Worm (Caenorhabditis elegans): ENCODE results near the gene nhr-222.

ce11 chrV:3541117-3541516 is 2.1 kb downstream of the nhr-222 start, which contains the start of gene srbc-67:
- TF ChIP-seq nhr-237 (tag; optimal IDR thresholded peaks at IDR 0.05) (no peak), nhr-76 (tag; optimal IDR thresholded peaks at IDR 0.05) (no peak), ces-1 (GFP tag; optimal IDR thresholded peaks at IDR 0.05) (no peak), elt-3 (tag; optimal IDR thresholded peaks at IDR 0.05) (no peak), nhr-28 (tag; optimal IDR thresholded peaks at IDR 0.05) (no peak), ztf-11 (tag; optimal IDR thresholded peaks at IDR 0.05) (no peak), mls-2 (tag; optimal IDR thresholded peaks at IDR 0.05) (no peak), ceh-43 (GFP tag; optimal IDR thresholded peaks at IDR 0.05) (no peak), unc-120 (tag; optimal IDR thresholded peaks at IDR 0.05; ENCODE audit: poor library complexity, severe bottlenecking) (no peak), snpc-4 (tag; optimal IDR thresholded peaks at IDR 0.05) (no peak), lin-13 (tag; optimal IDR thresholded peaks at IDR 0.05) (no peak), drap-1 (GFP tag; optimal IDR thresholded peaks at IDR 0.05) (no peak), unc-62 (GFP tag; optimal IDR thresholded peaks at IDR 0.05) (no peak), ceh-39 (tag; optimal IDR thresholded peaks at IDR 0.05) (no peak)
